Fruit fly (Drosophila melanogaster): Measurements from ENCODE around the gene CG44532.

The CG44532 gene

dm6 chrX:9156388-9156823 lies 5.5 kb upstream of the CG44532 start, which contains the start of gene His3.3B (continued):
- TF ChIP-seq cato (GFP tag; optimal IDR thresholded peaks at IDR 0.05; ENCODE audit: borderline replicate concordance) (no peak), inv (GFP tag; IDR thresholded peaks at IDR 0.05; ENCODE audit: partially characterized antibody) (no peak), CG10462 (GFP tag; optimal IDR thresholded peaks at IDR 0.05) (no peak)

DNA sequence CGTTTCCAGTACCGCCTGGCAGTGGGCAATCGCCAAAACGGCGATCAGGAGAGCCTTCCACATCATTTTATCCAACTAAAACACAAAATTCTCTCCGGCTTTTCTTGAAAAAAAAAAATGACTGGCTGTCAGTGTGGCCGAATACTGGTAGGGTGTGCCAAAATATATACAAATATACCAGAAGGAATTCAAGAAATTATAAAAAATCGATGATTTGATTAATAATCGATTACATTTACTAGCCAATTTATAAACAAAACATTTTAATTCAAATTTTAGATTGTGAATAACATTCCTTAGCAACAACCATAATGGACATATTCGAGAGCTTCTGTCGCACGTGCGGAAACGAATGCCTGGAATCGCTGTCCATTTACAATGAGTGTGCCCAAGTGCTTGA lies 3.5 kb upstream of the CG44532 start, which contains the start of the genes Ost48 and Dlip1:
Ost48 (minus strand) TSS at position 150 of the 400 bp plus-strand sequence.
Dlip1 (plus strand) TSS at position 257 of the 400 bp plus-strand sequence.
- TF ChIP-seq CG7839 (tag; optimal IDR thresholded peaks at IDR 0.05) (no peak), CG17912 (GFP tag; optimal IDR thresholded peaks at IDR 0.05) (no peak), ab (GFP tag; optimal IDR thresholded peaks at IDR 0.05) (no peak), BEAF-32 (GFP tag; optimal IDR thresholded peaks at IDR 0.05) (peak; percentile 61), CG4328 (GFP tag; optimal IDR thresholded peaks at IDR 0.05) (no peak), schlank (tag; optimal IDR thresholded peaks at IDR 0.05) (no peak), p53 (GFP tag; optimal IDR thresholded peaks at IDR 0.05) (no peak), CG13287 (GFP tag; IDR thresholded peaks at IDR 0.05; ENCODE audit: partially characterized antibody) (peak; percentile 61; the same call in 1 of the 2 replicates), CG18764 (GFP tag; optimal IDR thresholded peaks at IDR 0.05) (no peak), CG32772 (GFP tag; IDR thresholded peaks at IDR 0.05) (peak; percentile 45; the same call in 1 of the 2 replicates), Nf-YA (GFP tag; IDR thresholded peaks at IDR 0.05) (no peak), CG11398 (GFP tag; optimal IDR thresholded peaks at IDR 0.05) (no peak), odd (GFP tag; optimal IDR thresholded peaks at IDR 0.05) (no peak), MESR4 (GFP tag; optimal IDR thresholded peaks at IDR 0.05) (peak; percentile 28), ERR (GFP tag; optimal IDR thresholded peaks at IDR 0.05) (no peak), CG16815 (GFP tag; optimal IDR thresholded peaks at IDR 0.05) (no peak), CG2875 (GFP tag; optimal IDR thresholded peaks at IDR 0.05) (no peak), z (GFP tag; IDR thresholded peaks at IDR 0.05) (no peak), CG6254 (GFP tag; optimal IDR thresholded peaks at IDR 0.05) (no peak), gsb (GFP tag; IDR thresholded peaks at IDR 0.05) (no peak), her (GFP tag; optimal IDR thresholded peaks at IDR 0.05) (no peak), B-H1 (GFP tag; IDR thresholded peaks at IDR 0.05) (no peak), BtbVII (GFP tag; optimal IDR thresholded peaks at IDR 0.05) (no peak), Oaz (GFP tag; IDR thresholded peaks at IDR 0.05) (no peak), zf30C (GFP tag; optimal IDR thresholded peaks at IDR 0.05) (no peak), lmd (GFP tag; IDR thresholded peaks at IDR 0.05) (no peak), knrl (GFP tag; IDR thresholded peaks at IDR 0.05; ENCODE audit: partially characterized antibody) (no peak; the same call in 2 of the 3 replicates), CG12071 (GFP tag; optimal IDR thresholded peaks at IDR 0.05) (no peak), scrt (GFP tag; optimal IDR thresholded peaks at IDR 0.05) (no peak), CG4820 (GFP tag; optimal IDR thresholded peaks at IDR 0.05) (no peak), CG32532 (GFP tag; IDR thresholded peaks at IDR 0.05) (no peak), dm (GFP tag; optimal IDR thresholded peaks at IDR 0.05) (no peak), sqz (GFP tag; optimal IDR thresholded peaks at IDR 0.05) (peak; percentile 77), hb (GFP tag; IDR thresholded peaks at IDR 0.05; ENCODE audit: partially characterized antibody) (no peak), CG6272 (GFP tag; IDR thresholded peaks at IDR 0.05) (no peak), CG14014 (GFP tag; IDR thresholded peaks at IDR 0.05) (no peak), HLH4C (GFP tag; IDR thresholded peaks at IDR 0.05; ENCODE audit: partially characterized antibody) (peak; percentile 39; the same call in 1 of the 3 replicates), Sry-δ (GFP tag; optimal IDR thresholded peaks at IDR 0.05) (peak; percentile 40), danr (GFP tag; IDR thresholded peaks at IDR 0.05) (no peak), pzg (GFP tag; optimal IDR thresholded peaks at IDR 0.05) (peak; percentile 43), CG11560 (tag; IDR thresholded peaks at IDR 0.05) (peak; percentile 62; the same call in 2 of the 3 replicates), Nf-YB (GFP tag; optimal IDR thresholded peaks at IDR 0.05) (no peak), HLHmδ (GFP tag; optimal IDR thresholded peaks at IDR 0.05) (no peak), CG2202 (tag; optimal IDR thresholded peaks at IDR 0.05) (no peak), unpg (GFP tag; optimal IDR thresholded peaks at IDR 0.05) (no peak), CG6765 (GFP tag; optimal IDR thresholded peaks at IDR 0.05) (no peak)
